Worm (Caenorhabditis elegans) whole organism, L3 larva: ENCODE results near the gene F13C5.5.

Source experiments
- R02D3.7 ChIP-seq: fragments of 150-350 bp; optimal IDR thresholded peaks from 2 replicates; lab custom pipeline; 2014; ENCODE audit warnings: missing biosample characterization, missing genetic modification characterization
- aly-2 ChIP-seq: fragments of 150-350 bp; optimal IDR thresholded peaks from 2 replicates; lab custom pipeline; 2014; ENCODE audit warnings: missing biosample characterization, missing genetic modification characterization
- ama-1 ChIP-seq: fragments of 150-350 bp; optimal IDR thresholded peaks from 2 replicates; lab custom pipeline; 2018
- ceh-16 ChIP-seq: sonication (generic microtip); optimal IDR thresholded peaks from 2 replicates; lab custom pipeline; 2017; ENCODE audit warnings: missing biosample characterization, missing genetic modification characterization
- ceh-28 ChIP-seq: fragments of 150-350 bp; optimal IDR thresholded peaks from 2 replicates; lab custom pipeline; 2014; ENCODE audit warnings: missing biosample characterization, missing genetic modification reagents, missing genetic modification characterization
- ceh-82 ChIP-seq: fragments of 150-350 bp; optimal IDR thresholded peaks from 2 replicates; lab custom pipeline; 2014; ENCODE audit warnings: missing biosample characterization, missing genetic modification characterization
- ceh-9 ChIP-seq: sonication (generic microtip); optimal IDR thresholded peaks from 2 replicates; lab custom pipeline; 2018; ENCODE audit warnings: missing biosample characterization, missing genetic modification characterization
- daf-12 ChIP-seq: fragments of 150-350 bp; optimal IDR thresholded peaks from 2 replicates; lab custom pipeline; 2014; ENCODE audit warnings: missing biosample characterization, missing genetic modification reagents, missing genetic modification characterization
- egl-27 ChIP-seq: sonication (generic microtip); optimal IDR thresholded peaks from 4 replicates; lab custom pipeline; 2017; ENCODE audit warnings: missing biosample characterization, missing genetic modification reagents, missing genetic modification characterization
- egl-5 ChIP-seq: fragments of 150-350 bp; optimal IDR thresholded peaks from 2 replicates; lab custom pipeline; 2017; ENCODE audit warnings: missing biosample characterization, missing genetic modification reagents, missing genetic modification characterization, inconsistent platforms
- elt-1 ChIP-seq: fragments of 150-350 bp; optimal IDR thresholded peaks from 2 replicates; lab custom pipeline; 2014; ENCODE audit warnings: missing biosample characterization, missing genetic modification characterization
- elt-2 ChIP-seq: sonication (generic microtip); optimal IDR thresholded peaks from 2 replicates; lab custom pipeline; 2016; ENCODE audit warnings: missing genetic modification reagents, mild to moderate bottlenecking, missing genetic modification characterization, missing compliant biosample characterization
- elt-3 ChIP-seq, 3 experiments: fragments of 150-350 bp in 1 of 3; sonication (generic microtip) in 2 of 3; optimal IDR thresholded peaks; 2 replicates in 2 of 3; 4 replicates in 1 of 3; lab custom pipeline; 2014 to 2017; ENCODE audit warnings: missing biosample characterization in 3 of 3, missing genetic modification characterization in 3 of 3
- eor-1 ChIP-seq, 2 experiments: fragments of 150-350 bp; optimal IDR thresholded peaks; 2 replicates each; lab custom pipeline; 2014 to 2018; ENCODE audit warnings: missing biosample characterization in 2 of 2, missing genetic modification characterization in 2 of 2
- fkh-10 ChIP-seq: sonication (generic microtip); optimal IDR thresholded peaks from 2 replicates; lab custom pipeline; 2017; ENCODE audit warnings: missing biosample characterization, missing genetic modification reagents, missing genetic modification characterization
- fkh-2 ChIP-seq: fragments of 150-350 bp; optimal IDR thresholded peaks from 2 replicates; lab custom pipeline; 2014; ENCODE audit warnings: missing biosample characterization, missing genetic modification reagents, missing genetic modification characterization
- fos-1 ChIP-seq: fragments of 150-350 bp; optimal IDR thresholded peaks from 2 replicates; lab custom pipeline; 2014; ENCODE audit warnings: missing biosample characterization, missing genetic modification characterization
- hmg-11 ChIP-seq: sonication (generic microtip); optimal IDR thresholded peaks from 2 replicates; lab custom pipeline; 2016; ENCODE audit warnings: missing genetic modification characterization, missing compliant biosample characterization
- jun-1 ChIP-seq: fragments of 150-350 bp; optimal IDR thresholded peaks from 2 replicates; lab custom pipeline; 2014; ENCODE audit warnings: missing biosample characterization, missing genetic modification reagents, missing genetic modification characterization
- lin-15B ChIP-seq: fragments of 150-350 bp; optimal IDR thresholded peaks from 2 replicates; lab custom pipeline; 2014; ENCODE audit warnings: missing biosample characterization, missing genetic modification characterization
- lin-39 ChIP-seq: fragments of 150-350 bp; optimal IDR thresholded peaks from 2 replicates; lab custom pipeline; 2018; ENCODE audit warnings: missing biosample characterization, missing genetic modification reagents, missing genetic modification characterization
- lsy-12 ChIP-seq: sonication (generic microtip); optimal IDR thresholded peaks from 2 replicates; lab custom pipeline; 2016; ENCODE audit warnings: mild to moderate bottlenecking, missing genetic modification characterization, missing compliant biosample characterization
- mdl-1 ChIP-seq: fragments of 150-350 bp; optimal IDR thresholded peaks from 2 replicates; lab custom pipeline; 2014; ENCODE audit warnings: missing biosample characterization, missing genetic modification characterization
- mml-1 ChIP-seq: fragments of 150-350 bp; sonication (generic microtip); optimal IDR thresholded peaks from 3 replicates; lab custom pipeline; 2014; ENCODE audit warnings: missing biosample characterization, missing genetic modification characterization
- nfya-1 ChIP-seq: sonication (generic microtip); optimal IDR thresholded peaks from 2 replicates; lab custom pipeline; 2017; ENCODE audit warnings: missing genetic modification characterization, mild to moderate bottlenecking, missing compliant biosample characterization, antibody characterized with exemption, moderate library complexity; ENCODE audit not compliant: insufficient read depth
- nhr-11 ChIP-seq: fragments of 150-350 bp; optimal IDR thresholded peaks from 2 replicates; lab custom pipeline; 2014; ENCODE audit warnings: missing biosample characterization, missing genetic modification characterization
- nhr-23 ChIP-seq: fragments of 150-350 bp; optimal IDR thresholded peaks from 2 replicates; lab custom pipeline; 2014; ENCODE audit warnings: missing biosample characterization, missing genetic modification reagents, missing genetic modification characterization
- nhr-237 ChIP-seq: fragments of 150-350 bp; optimal IDR thresholded peaks from 2 replicates; lab custom pipeline; 2014; ENCODE audit warnings: missing biosample characterization, missing genetic modification characterization
- nhr-25 ChIP-seq: sonication (generic microtip); optimal IDR thresholded peaks from 2 replicates; lab custom pipeline; 2017; ENCODE audit warnings: missing biosample characterization, missing genetic modification characterization
- nhr-28 ChIP-seq: fragments of 150-350 bp; optimal IDR thresholded peaks from 2 replicates; lab custom pipeline; 2014; ENCODE audit warnings: missing biosample characterization, missing genetic modification characterization
- nhr-43 ChIP-seq: sonication (generic microtip); optimal IDR thresholded peaks from 2 replicates; lab custom pipeline; 2016; ENCODE audit warnings: mild to moderate bottlenecking, missing genetic modification characterization, missing compliant biosample characterization; ENCODE audit not compliant: poor library complexity, severe bottlenecking
- nhr-67 ChIP-seq: fragments of 150-350 bp; optimal IDR thresholded peaks from 2 replicates; lab custom pipeline; 2014; ENCODE audit warnings: missing biosample characterization, missing genetic modification characterization
- nhr-77 ChIP-seq: fragments of 150-350 bp; optimal IDR thresholded peaks from 2 replicates; lab custom pipeline; 2014; ENCODE audit warnings: missing biosample characterization, missing genetic modification characterization
- pha-4 ChIP-seq: fragments of 150-350 bp; optimal IDR thresholded peaks from 2 replicates; lab custom pipeline; 2014; ENCODE audit warnings: missing biosample characterization, missing genetic modification reagents, missing genetic modification characterization
- pqm-1 ChIP-seq: fragments of 150-350 bp; optimal IDR thresholded peaks from 2 replicates; lab custom pipeline; 2017; ENCODE audit warnings: missing biosample characterization, missing genetic modification characterization, inconsistent platforms
- sea-2 ChIP-seq: fragments of 150-350 bp; sonication (generic microtip); optimal IDR thresholded peaks from 4 replicates; lab custom pipeline; 2014; ENCODE audit warnings: missing biosample characterization, missing genetic modification reagents, missing genetic modification characterization
- skn-1 ChIP-seq: fragments of 150-350 bp; optimal IDR thresholded peaks from 2 replicates; lab custom pipeline; 2014; ENCODE audit warnings: missing biosample characterization, missing genetic modification characterization
- snpc-4 ChIP-seq: fragments of 150-350 bp; optimal IDR thresholded peaks from 2 replicates; lab custom pipeline; 2014; ENCODE audit warnings: missing biosample characterization, missing genetic modification characterization
- tbx-2 ChIP-seq: sonication (generic microtip); optimal IDR thresholded peaks from 2 replicates; lab custom pipeline; 2016; ENCODE audit warnings: mild to moderate bottlenecking, missing genetic modification characterization, missing compliant biosample characterization
- unc-62 ChIP-seq: fragments of 150-350 bp; sonication (generic microtip); optimal IDR thresholded peaks from 4 replicates; lab custom pipeline; 2014; ENCODE audit warnings: missing biosample characterization, missing genetic modification reagents, missing genetic modification characterization
- ztf-11 ChIP-seq: fragments of 150-350 bp; optimal IDR thresholded peaks from 2 replicates; lab custom pipeline; 2014; ENCODE audit warnings: missing biosample characterization, missing genetic modification characterization

The F13C5.5 gene

DNA sequence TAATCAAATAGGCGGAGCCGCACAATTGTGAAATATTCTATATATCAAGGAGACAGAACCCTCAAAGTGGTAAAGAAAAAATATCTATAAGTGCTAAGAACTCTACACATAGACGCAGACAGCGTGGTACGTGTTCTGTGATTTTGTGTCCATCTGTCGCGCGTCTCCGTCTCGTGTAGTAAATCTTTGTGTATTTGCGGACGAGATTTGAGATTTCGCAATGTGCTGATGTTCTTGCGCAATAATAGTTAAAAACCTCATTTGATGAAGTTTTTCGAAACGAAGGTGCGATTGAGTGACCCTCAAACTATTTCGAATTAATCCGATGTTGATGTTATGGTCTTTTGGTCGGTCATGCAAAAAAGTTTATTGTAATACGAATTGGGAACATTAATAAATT lies 35.0 kb downstream of the F13C5.5 start:
- TF ChIP-seq pha-4 (peak; percentile 72), ceh-82 (tag; lab: Kevin White, UChicago) (no peak), unc-62 (GFP tag; lab: Kevin White, UChicago) (no peak), sea-2 (GFP tag; lab: Kevin White, UChicago) (no peak), lin-15B (tag; lab: Kevin White, UChicago) (no peak), skn-1 (peak; percentile 12), elt-1 (tag; lab: Kevin White, UChicago) (no peak), egl-5 (tag; lab: Kevin White, UChicago) (peak; percentile 64), ceh-28 (peak; percentile 38), nhr-25 (tag; lab: Kevin White, UChicago) (peak; percentile 18), nhr-28 (tag; lab: Kevin White, UChicago) (no peak), fkh-10 (GFP tag; lab: Kevin White, UChicago) (peak; percentile 20), eor-1 (tag; optimal IDR thresholded peaks at IDR 0.05; lab: Kevin White, UChicago) (no peak), nfya-1 (tag; lab: Kevin White, UChicago) (peak; percentile 52), nhr-77 (tag; lab: Kevin White, UChicago) (no peak), mml-1 (tag; lab: Kevin White, UChicago) (no peak), mdl-1 (no peak), fos-1 (tag; lab: Kevin White, UChicago) (no peak), aly-2 (tag; lab: Kevin White, UChicago) (no peak), lin-39 (tag; lab: Kevin White, UChicago) (peak; percentile 61), nhr-237 (tag; lab: Kevin White, UChicago) (no peak), pqm-1 (tag; lab: Kevin White, UChicago) (no peak), tbx-2 (tag; lab: Kevin White, UChicago) (no peak), ztf-11 (tag; lab: Kevin White, UChicago) (no peak), fkh-2 (tag; lab: Kevin White, UChicago) (no peak), nhr-23 (tag; lab: Kevin White, UChicago) (peak; percentile 40), ceh-9 (no peak), nhr-43 (tag; lab: Kevin White, UChicago) (no peak), daf-12 (no peak), R02D3.7 (tag; lab: Kevin White, UChicago) (no peak), snpc-4 (tag; lab: Kevin White, UChicago) (no peak), elt-3 (tag; optimal IDR thresholded peaks at IDR 0.05; lab: Kevin White, UChicago) (no peak), lsy-12 (tag; lab: Kevin White, UChicago) (no peak), egl-27 (tag; lab: Kevin White, UChicago) (no peak), nhr-11 (tag; lab: Kevin White, UChicago) (no peak), hmg-11 (tag; lab: Kevin White, UChicago) (peak; percentile 2), ceh-16 (no peak), elt-2 (tag; lab: Kevin White, UChicago) (no peak), jun-1 (no peak), nhr-67 (tag; lab: Kevin White, UChicago) (no peak)

DNA sequence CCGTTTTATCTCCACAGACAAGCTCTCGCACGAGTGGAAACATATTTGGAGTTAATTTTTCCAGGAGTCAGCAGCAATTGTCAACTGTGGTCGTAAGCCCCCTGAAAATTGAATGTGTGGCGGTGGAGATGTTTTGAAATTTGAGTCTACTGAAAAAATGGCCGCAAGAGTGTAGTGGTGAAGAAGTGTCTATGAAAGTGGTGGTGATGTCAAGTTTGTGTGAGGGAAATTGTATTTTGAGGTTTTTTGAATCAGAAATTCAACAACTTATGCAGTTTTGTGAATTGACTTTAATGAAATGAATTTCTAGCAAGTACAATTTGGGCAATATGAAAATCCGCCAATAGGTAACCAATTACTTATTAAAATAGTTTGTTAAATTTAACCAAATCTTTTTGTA lies 35.7 kb downstream of the F13C5.5 start, which contains the start of gene mrp-2:
Gene mrp-2, minus strand, starts transcription at position 101 of the 400 bp plus-strand sequence.
- TF ChIP-seq ceh-28 (no peak), nhr-67 (tag; lab: Kevin White, UChicago) (no peak), R02D3.7 (tag; lab: Kevin White, UChicago) (no peak), ama-1 (lab: Kevin White, UChicago) (no peak), fkh-2 (tag; lab: Kevin White, UChicago) (no peak), nhr-28 (tag; lab: Kevin White, UChicago) (no peak)
- TF ChIP-seq, all 47 proteins: peak for 0

DNA sequence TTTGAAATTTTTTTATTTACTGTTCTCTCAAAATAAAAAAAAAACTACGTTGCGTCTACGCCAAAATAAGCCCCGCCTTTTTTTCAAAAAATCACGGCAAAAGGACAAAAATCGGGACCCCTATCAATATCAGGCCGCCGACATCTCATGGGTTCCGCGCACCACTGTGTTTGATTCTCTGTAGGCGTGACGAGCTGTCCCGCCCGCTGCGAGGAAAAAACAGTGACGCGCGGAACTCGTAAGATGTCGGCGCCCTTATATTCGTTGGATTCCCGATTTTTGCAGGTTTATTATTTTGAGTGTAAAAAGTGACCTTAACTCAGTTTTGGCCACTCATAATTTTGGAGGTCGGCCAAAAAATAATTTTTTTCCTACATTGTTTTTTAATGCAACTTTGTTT lies 36.9 kb downstream of the F13C5.5 start:
- TF ChIP-seq hmg-11 (tag; lab: Kevin White, UChicago) (no peak), fkh-10 (GFP tag; lab: Kevin White, UChicago) (no peak), nhr-237 (tag; lab: Kevin White, UChicago) (no peak), ceh-82 (tag; lab: Kevin White, UChicago) (no peak), ceh-9 (no peak), lsy-12 (tag; lab: Kevin White, UChicago) (no peak), nhr-23 (tag; lab: Kevin White, UChicago) (no peak), elt-1 (tag; lab: Kevin White, UChicago) (no peak), mml-1 (tag; lab: Kevin White, UChicago) (no peak), jun-1 (no peak), ztf-11 (tag; lab: Kevin White, UChicago) (no peak), lin-15B (tag; lab: Kevin White, UChicago) (no peak), unc-62 (GFP tag; lab: Kevin White, UChicago) (no peak)
